Worm (Caenorhabditis elegans) whole organism, L1 larva: ENCODE measurements around the gene srz-97.

Experiments used
- C04F5.9 ChIP-seq: sonication (generic microtip); optimal IDR thresholded peaks from 2 replicates; lab custom pipeline; 2016; ENCODE audit warnings: missing genetic modification characterization, missing compliant biosample characterization
- C34B4.2 ChIP-seq: sonication (generic microtip); optimal IDR thresholded peaks from 2 replicates; lab custom pipeline; 2017; ENCODE audit warnings: mild to moderate bottlenecking, missing genetic modification characterization, missing compliant biosample characterization
- F16B12.6 ChIP-seq: fragments of 150-350 bp; optimal IDR thresholded peaks from 2 replicates; lab custom pipeline; 2014; ENCODE audit warnings: missing biosample characterization, missing genetic modification characterization
- Y116A8C.19 ChIP-seq: sonication (generic microtip); optimal IDR thresholded peaks from 2 replicates; lab custom pipeline; 2016; ENCODE audit warnings: missing compliant biosample characterization, missing genetic modification characterization, borderline replicate concordance
- aha-1 ChIP-seq: fragments of 150-350 bp; optimal IDR thresholded peaks from 2 replicates; lab custom pipeline; 2014; ENCODE audit warnings: missing biosample characterization, missing genetic modification characterization
- ama-1 ChIP-seq: fragments of 150-350 bp; optimal IDR thresholded peaks from 2 replicates; lab custom pipeline; 2014
- blmp-1 ChIP-seq: fragments of 150-350 bp; optimal IDR thresholded peaks from 2 replicates; lab custom pipeline; 2014; ENCODE audit warnings: missing biosample characterization, missing genetic modification characterization
- ceh-63 ChIP-seq: fragments of 200-800 bp; sonication (Bioruptor generic); optimal IDR thresholded peaks from 2 replicates; lab custom pipeline; 2018; ENCODE audit warnings: mild to moderate bottlenecking, missing genetic modification characterization, missing compliant biosample characterization
- ceh-90 ChIP-seq: sonication (generic microtip); optimal IDR thresholded peaks from 2 replicates; lab custom pipeline; 2016; ENCODE audit warnings: missing genetic modification characterization, missing compliant biosample characterization
- ces-1 ChIP-seq: fragments of 150-350 bp; optimal IDR thresholded peaks from 2 replicates; lab custom pipeline; 2014; ENCODE audit warnings: missing biosample characterization, missing genetic modification reagents, missing genetic modification characterization
- dpl-1 ChIP-seq, 3 experiments: fragments of 150-350 bp in 2 of 3; sonication (generic microtip) in 1 of 3; optimal IDR thresholded peaks; 2 replicates each; lab custom pipeline; 2014 to 2017; ENCODE audit warnings: missing biosample characterization in 3 of 3, missing genetic modification characterization in 3 of 3, missing genetic modification reagents in 3 of 3
- dsc-1 ChIP-seq: sonication (generic microtip); optimal IDR thresholded peaks from 2 replicates; lab custom pipeline; 2016; ENCODE audit warnings: mild to moderate bottlenecking, missing genetic modification characterization, missing compliant biosample characterization
- efl-3 ChIP-seq: fragments of 200-800 bp; sonication (Bioruptor generic); optimal IDR thresholded peaks from 2 replicates; lab custom pipeline; 2018; ENCODE audit warnings: mild to moderate bottlenecking, missing genetic modification characterization, missing compliant biosample characterization
- ets-5 ChIP-seq: fragments of 200-800 bp; sonication (Bioruptor generic); IDR thresholded peaks from 2 replicates; pipeline ENCODE4 v1.3.6; 2022; ENCODE audit warnings: missing genetic modification characterization, missing compliant biosample characterization
- fkh-10 ChIP-seq: sonication (generic microtip); optimal IDR thresholded peaks from 2 replicates; lab custom pipeline; 2017; ENCODE audit warnings: missing biosample characterization, missing genetic modification reagents, missing genetic modification characterization
- fkh-4 ChIP-seq: sonication (generic microtip); optimal IDR thresholded peaks from 2 replicates; lab custom pipeline; 2016; ENCODE audit warnings: missing compliant biosample characterization, missing genetic modification characterization, borderline replicate concordance
- fkh-8 ChIP-seq: sonication (generic microtip); optimal IDR thresholded peaks from 2 replicates; lab custom pipeline; 2016; ENCODE audit warnings: mild to moderate bottlenecking, missing genetic modification characterization, missing compliant biosample characterization
- fos-1 ChIP-seq: fragments of 150-350 bp; optimal IDR thresholded peaks from 2 replicates; lab custom pipeline; 2014; ENCODE audit warnings: missing biosample characterization, missing genetic modification characterization
- grh-1 ChIP-seq: fragments of 200-800 bp; sonication (Bioruptor generic); IDR thresholded peaks from 2 replicates; pipeline ENCODE4 v1.3.6; 2022; ENCODE audit warnings: missing genetic modification reagents, missing genetic modification characterization, missing compliant biosample characterization
- hlh-17 ChIP-seq: fragments of 200-800 bp; sonication (Bioruptor generic); optimal IDR thresholded peaks from 2 replicates; lab custom pipeline; 2018; ENCODE audit warnings: missing genetic modification characterization, mild to moderate bottlenecking, missing compliant biosample characterization, moderate library complexity, borderline replicate concordance
- hlh-4 ChIP-seq: sonication (generic microtip); optimal IDR thresholded peaks from 2 replicates; lab custom pipeline; 2016; ENCODE audit warnings: mild to moderate bottlenecking, missing genetic modification characterization, missing compliant biosample characterization
- hpl-2 ChIP-seq: fragments of 150-350 bp; optimal IDR thresholded peaks from 2 replicates; lab custom pipeline; 2014; ENCODE audit warnings: missing biosample characterization, missing genetic modification reagents, missing genetic modification characterization
- irx-1 ChIP-seq: sonication (generic microtip); optimal IDR thresholded peaks from 2 replicates; lab custom pipeline; 2016; ENCODE audit warnings: missing genetic modification characterization, missing compliant biosample characterization
- isw-1 ChIP-seq: fragments of 200-800 bp; sonication (Bioruptor generic); IDR thresholded peaks from 2 replicates; pipeline ENCODE4 v1.3.6; 2022; ENCODE audit warnings: missing genetic modification characterization, missing compliant biosample characterization
- jun-1 ChIP-seq: fragments of 150-350 bp; optimal IDR thresholded peaks from 2 replicates; lab custom pipeline; 2014; ENCODE audit warnings: missing biosample characterization, missing genetic modification reagents, missing genetic modification characterization
- lin-13 ChIP-seq: fragments of 150-350 bp; optimal IDR thresholded peaks from 2 replicates; lab custom pipeline; 2014; ENCODE audit warnings: missing biosample characterization, missing genetic modification reagents, missing genetic modification characterization
- lin-39 ChIP-seq: fragments of 150-350 bp; optimal IDR thresholded peaks from 2 replicates; lab custom pipeline; 2014; ENCODE audit warnings: missing biosample characterization, missing genetic modification reagents, missing genetic modification characterization
- mab-9 ChIP-seq: fragments of 200-800 bp; sonication (Bioruptor generic); IDR thresholded peaks from 2 replicates; pipeline ENCODE4 v1.3.6; 2022; ENCODE audit warnings: missing genetic modification reagents, missing genetic modification characterization, missing compliant biosample characterization
- mdl-1 ChIP-seq, 2 experiments: fragments of 150-350 bp; optimal IDR thresholded peaks; 2 replicates each; lab custom pipeline; 2014 to 2017; ENCODE audit warnings: missing biosample characterization in 2 of 2, missing genetic modification characterization in 2 of 2, inconsistent platforms in 1 of 2
- mef-2 ChIP-seq: fragments of 150-350 bp; optimal IDR thresholded peaks from 2 replicates; lab custom pipeline; 2014; ENCODE audit warnings: missing biosample characterization, missing genetic modification characterization
- mep-1 ChIP-seq: fragments of 150-350 bp; optimal IDR thresholded peaks from 2 replicates; lab custom pipeline; 2014; ENCODE audit warnings: missing biosample characterization, missing genetic modification characterization
- nhr-11 ChIP-seq: fragments of 150-350 bp; optimal IDR thresholded peaks from 2 replicates; lab custom pipeline; 2014; ENCODE audit warnings: missing biosample characterization, missing genetic modification characterization
- nhr-12 ChIP-seq: sonication (generic microtip); optimal IDR thresholded peaks from 2 replicates; lab custom pipeline; 2017; ENCODE audit warnings: missing biosample characterization, missing genetic modification characterization
- nhr-20 ChIP-seq: sonication (generic microtip); optimal IDR thresholded peaks from 2 replicates; lab custom pipeline; 2016; ENCODE audit warnings: mild to moderate bottlenecking, missing genetic modification characterization, missing compliant biosample characterization
- nhr-47 ChIP-seq: sonication (generic microtip); optimal IDR thresholded peaks from 2 replicates; lab custom pipeline; 2016; ENCODE audit warnings: mild to moderate bottlenecking, missing genetic modification characterization, moderate library complexity, missing compliant biosample characterization
- nhr-71 ChIP-seq: sonication (generic microtip); optimal IDR thresholded peaks from 2 replicates; lab custom pipeline; 2016; ENCODE audit warnings: mild to moderate bottlenecking, missing genetic modification characterization, moderate library complexity, missing compliant biosample characterization
- nhr-77 ChIP-seq: fragments of 150-350 bp; optimal IDR thresholded peaks from 2 replicates; lab custom pipeline; 2014; ENCODE audit warnings: missing biosample characterization, missing genetic modification characterization
- nhr-84 ChIP-seq: sonication (generic microtip); optimal IDR thresholded peaks from 2 replicates; lab custom pipeline; 2017; ENCODE audit warnings: missing biosample characterization, missing genetic modification characterization
- pax-3 ChIP-seq: fragments of 200-800 bp; sonication (Bioruptor generic); optimal IDR thresholded peaks from 2 replicates; lab custom pipeline; 2018; ENCODE audit warnings: mild to moderate bottlenecking, missing genetic modification characterization, moderate library complexity, missing compliant biosample characterization
- pqm-1 ChIP-seq: sonication (generic microtip); optimal IDR thresholded peaks from 3 replicates; lab custom pipeline; 2017; ENCODE audit warnings: missing biosample characterization, missing genetic modification characterization
- rnt-1 ChIP-seq: sonication (generic microtip); optimal IDR thresholded peaks from 2 replicates; lab custom pipeline; 2016; ENCODE audit warnings: mild to moderate bottlenecking, missing genetic modification characterization, moderate library complexity, missing compliant biosample characterization
- skn-1 ChIP-seq: fragments of 150-350 bp; optimal IDR thresholded peaks from 2 replicates; lab custom pipeline; 2014; ENCODE audit warnings: missing biosample characterization, missing genetic modification characterization
- snu-23 ChIP-seq: sonication (generic microtip); optimal IDR thresholded peaks from 2 replicates; lab custom pipeline; 2016; ENCODE audit warnings: missing genetic modification characterization, missing compliant biosample characterization
- sox-4 ChIP-seq: sonication (generic microtip); optimal IDR thresholded peaks from 2 replicates; lab custom pipeline; 2016; ENCODE audit warnings: missing genetic modification characterization, missing compliant biosample characterization
- sptf-1 ChIP-seq: fragments of 150-350 bp; optimal IDR thresholded peaks from 2 replicates; lab custom pipeline; 2014; ENCODE audit warnings: missing biosample characterization, missing genetic modification characterization
- swsn-7 ChIP-seq: sonication (generic microtip); optimal IDR thresholded peaks from 2 replicates; lab custom pipeline; 2016; ENCODE audit warnings: missing genetic modification characterization, missing compliant biosample characterization
- tbx-2 ChIP-seq: sonication (generic microtip); optimal IDR thresholded peaks from 2 replicates; lab custom pipeline; 2016; ENCODE audit warnings: missing genetic modification characterization, missing compliant biosample characterization
- tlp-1 ChIP-seq: fragments of 150-350 bp; optimal IDR thresholded peaks from 2 replicates; lab custom pipeline; 2014; ENCODE audit warnings: missing biosample characterization, missing genetic modification characterization
- unc-62 ChIP-seq: fragments of 150-350 bp; optimal IDR thresholded peaks from 2 replicates; lab custom pipeline; 2014; ENCODE audit warnings: missing biosample characterization, missing genetic modification reagents, missing genetic modification characterization
- unc-86 ChIP-seq: sonication (generic microtip); optimal IDR thresholded peaks from 2 replicates; lab custom pipeline; 2016; ENCODE audit warnings: missing genetic modification characterization, missing compliant biosample characterization
- vab-15 ChIP-seq: sonication (generic microtip); optimal IDR thresholded peaks from 2 replicates; lab custom pipeline; 2017; ENCODE audit warnings: missing genotype, mild to moderate bottlenecking, missing genetic modification characterization, missing compliant biosample characterization
- xbp-1 ChIP-seq: sonication (generic microtip); optimal IDR thresholded peaks from 2 replicates; lab custom pipeline; 2016; ENCODE audit warnings: missing genetic modification characterization, missing compliant biosample characterization
- zag-1 ChIP-seq: fragments of 150-350 bp; optimal IDR thresholded peaks from 2 replicates; lab custom pipeline; 2014; ENCODE audit warnings: missing biosample characterization, missing genetic modification characterization
- zip-4 ChIP-seq: fragments of 200-800 bp; sonication (Bioruptor generic); optimal IDR thresholded peaks from 2 replicates; lab custom pipeline; 2018; ENCODE audit warnings: mild to moderate bottlenecking, missing genetic modification characterization, moderate library complexity, missing compliant biosample characterization
- ztf-11 ChIP-seq, 2 experiments: sonication (generic microtip); optimal IDR thresholded peaks; 2 replicates each; lab custom pipeline; 2016 to 2017; ENCODE audit warnings: missing genetic modification characterization in 2 of 2, missing biosample characterization in 1 of 2, missing compliant biosample characterization in 1 of 2

srz-97 gene

DNA sequence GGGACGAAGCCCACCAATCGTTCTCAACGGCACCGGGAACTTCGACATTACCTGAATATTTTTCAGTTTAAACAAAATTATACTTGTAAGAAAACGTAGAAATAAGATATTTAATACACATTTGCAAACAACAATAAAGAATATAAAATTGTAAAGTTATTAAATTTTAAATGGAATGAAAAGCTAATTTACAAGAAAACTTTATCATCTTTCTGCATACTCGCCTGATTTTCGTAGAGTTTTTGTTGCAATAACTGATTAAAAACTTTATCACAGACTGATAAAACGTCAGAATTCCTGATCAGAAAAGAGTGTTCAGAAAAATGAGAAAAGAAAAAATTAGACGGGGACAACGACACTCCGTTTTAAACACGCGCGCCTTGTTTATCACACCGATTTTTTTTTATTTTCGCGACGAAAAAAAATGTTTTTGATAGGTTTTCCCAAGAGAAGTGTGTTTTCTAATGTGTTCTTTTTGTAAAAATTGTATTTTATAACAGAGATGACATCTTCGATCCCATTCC lies 20.7 kb downstream of the srz-97 start, which contains the start of the genes dlat-1 and fntb-1 (continued):
- no peak for TF ChIP-seq fkh-4 (tag; lab: Kevin White, UChicago)
- TF ChIP-seq unc-86 (tag; lab: Kevin White, UChicago): no peak
- no peak for TF ChIP-seq aha-1 (tag; lab: Kevin White, UChicago)
- no peak for TF ChIP-seq mep-1 (tag; lab: Kevin White, UChicago)
- TF ChIP-seq pax-3 (tag; lab: Kevin White, UChicago): no peak
- TF ChIP-seq zip-4: no peak
- no peak for TF ChIP-seq nhr-20
- no peak for TF ChIP-seq unc-62
- TF ChIP-seq ets-5 (GFP tag; lab: Robert Waterston, UW): no peak
- TF ChIP-seq Y116A8C.19: no peak
- TF ChIP-seq hlh-4 (tag; lab: Kevin White, UChicago): no peak
- TF ChIP-seq mdl-1 (tag; optimal IDR thresholded peaks at IDR 0.05; lab: Kevin White, UChicago): no peak
- TF ChIP-seq nhr-12 (tag; lab: Kevin White, UChicago): no peak
- no peak for TF ChIP-seq tlp-1
- TF ChIP-seq nhr-11: no peak
- no peak for TF ChIP-seq F16B12.6 (tag; lab: Kevin White, UChicago)
- TF ChIP-seq dpl-1 (GFP tag; optimal IDR thresholded peaks at IDR 0.05; lab: Kevin White, UChicago): peak in 2 of 3 experiments; percentile 4 to 32
- peak; percentile 18 for TF ChIP-seq snu-23 (GFP tag; lab: Kevin White, UChicago)
- no peak for TF ChIP-seq C34B4.2 (tag; lab: Kevin White, UChicago)
- no peak for TF ChIP-seq irx-1 (tag; lab: Kevin White, UChicago)
- no peak for TF ChIP-seq jun-1 (tag; lab: Kevin White, UChicago)
- no peak for TF ChIP-seq fos-1 (tag; lab: Kevin White, UChicago)
- no peak for TF ChIP-seq grh-1
- TF ChIP-seq nhr-47 (tag; lab: Kevin White, UChicago): no peak
- TF ChIP-seq fkh-10 (GFP tag; lab: Kevin White, UChicago): no peak
- TF ChIP-seq swsn-7 (tag; lab: Kevin White, UChicago): no peak
- TF ChIP-seq ztf-11 (tag; optimal IDR thresholded peaks at IDR 0.05; lab: Kevin White, UChicago): no peak
- no peak for TF ChIP-seq dsc-1 (tag; lab: Kevin White, UChicago)
- TF ChIP-seq lin-13 (GFP tag; lab: Kevin White, UChicago): no peak
- no peak for TF ChIP-seq xbp-1 (tag; lab: Kevin White, UChicago)
- TF ChIP-seq vab-15 (tag; lab: Kevin White, UChicago): no peak
- TF ChIP-seq mab-9 (GFP tag; lab: Robert Waterston, UW): no peak
- no peak for TF ChIP-seq skn-1 (tag; lab: Kevin White, UChicago)
- no peak for TF ChIP-seq mef-2 (tag; lab: Kevin White, UChicago)
- TF ChIP-seq C04F5.9 (tag; lab: Kevin White, UChicago): no peak
- TF ChIP-seq sptf-1 (tag; lab: Kevin White, UChicago): no peak
- no peak for TF ChIP-seq rnt-1 (tag; lab: Kevin White, UChicago)
- TF ChIP-seq efl-3 (GFP tag; lab: Kevin White, UChicago): no peak
- TF ChIP-seq ces-1 (GFP tag; lab: Kevin White, UChicago): no peak
- TF ChIP-seq sox-4: no peak
- TF ChIP-seq tbx-2 (tag; lab: Kevin White, UChicago): no peak
- TF ChIP-seq ceh-90 (tag; lab: Kevin White, UChicago): no peak
- peak; percentile 13 for TF ChIP-seq pqm-1
- TF ChIP-seq lin-39 (tag; lab: Kevin White, UChicago): no peak
- TF ChIP-seq blmp-1: no peak
- no peak for TF ChIP-seq nhr-84 (tag; lab: Kevin White, UChicago)
- no peak for TF ChIP-seq ceh-63 (GFP tag; lab: Kevin White, UChicago)
- TF ChIP-seq fkh-8 (tag; lab: Kevin White, UChicago): no peak
- TF ChIP-seq ama-1: peak; percentile 31
- TF ChIP-seq nhr-77 (tag; lab: Kevin White, UChicago): no peak
- no peak for TF ChIP-seq isw-1
- no peak for TF ChIP-seq hlh-17 (GFP tag; lab: Kevin White, UChicago)
- peak; percentile 29 for TF ChIP-seq nhr-71
- TF ChIP-seq hpl-2 (GFP tag; lab: Kevin White, UChicago): no peak
- TF ChIP-seq zag-1 (tag; lab: Kevin White, UChicago): no peak
